Worm (Caenorhabditis elegans) whole organism, L1 larva: ENCODE results near the gene srd-36.

Experiments
- C16A3.4 ChIP-seq: fragments of 150-350 bp; optimal IDR thresholded peaks from 2 replicates; lab custom pipeline; 2014; ENCODE audit warnings: missing biosample characterization, missing genetic modification characterization
- aha-1 ChIP-seq: fragments of 150-350 bp; optimal IDR thresholded peaks from 2 replicates; lab custom pipeline; 2014; ENCODE audit warnings: missing biosample characterization, missing genetic modification characterization
- alr-1 ChIP-seq: fragments of 200-800 bp; sonication (Bioruptor generic); optimal IDR thresholded peaks from 2 replicates; lab custom pipeline; 2018; ENCODE audit warnings: borderline replicate concordance, mild to moderate bottlenecking, missing genetic modification characterization, missing compliant biosample characterization
- blmp-1 ChIP-seq: fragments of 150-350 bp; optimal IDR thresholded peaks from 2 replicates; lab custom pipeline; 2014; ENCODE audit warnings: missing biosample characterization, missing genetic modification characterization
- ceh-8 ChIP-seq: fragments of 200-800 bp; sonication (Bioruptor generic); optimal IDR thresholded peaks from 2 replicates; lab custom pipeline; 2018; ENCODE audit warnings: mild to moderate bottlenecking, missing genetic modification characterization, moderate library complexity, missing compliant biosample characterization
- ceh-82 ChIP-seq, 3 experiments: fragments of 150-350 bp in 1 of 3; sonication (generic microtip) in 2 of 3; optimal IDR thresholded peaks; 2 replicates each; lab custom pipeline; 2014 to 2017; ENCODE audit warnings: missing biosample characterization in 3 of 3, missing genetic modification characterization in 3 of 3
- ceh-88 ChIP-seq: fragments of 200-800 bp; sonication (Bioruptor generic); IDR thresholded peaks from 2 replicates; pipeline ENCODE4 v1.3.6; 2022; ENCODE audit warnings: missing genetic modification characterization, missing compliant biosample characterization
- ces-1 ChIP-seq: fragments of 150-350 bp; optimal IDR thresholded peaks from 2 replicates; lab custom pipeline; 2014; ENCODE audit warnings: missing biosample characterization, missing genetic modification reagents, missing genetic modification characterization
- dsc-1 ChIP-seq: sonication (generic microtip); optimal IDR thresholded peaks from 2 replicates; lab custom pipeline; 2016; ENCODE audit warnings: mild to moderate bottlenecking, missing genetic modification characterization, missing compliant biosample characterization
- efl-1 ChIP-seq, 4 experiments: fragments of 150-350 bp; optimal IDR thresholded peaks in 3 of 4; peaks in 1 of 4; 1 replicate in 1 of 4; 2 replicates in 3 of 4; lab custom pipeline; 2014; ENCODE audit warnings: missing biosample characterization in 2 of 4, missing genetic modification characterization in 2 of 4, missing genetic modification reagents in 2 of 4
- egl-13 ChIP-seq: sonication (generic microtip); optimal IDR thresholded peaks from 2 replicates; lab custom pipeline; 2016; ENCODE audit warnings: missing genotype, missing genetic modification reagents, missing genetic modification characterization, missing compliant biosample characterization
- elt-2 ChIP-seq: sonication (generic microtip); optimal IDR thresholded peaks from 2 replicates; lab custom pipeline; 2016; ENCODE audit warnings: missing genetic modification characterization, mild to moderate bottlenecking, inconsistent platforms, missing compliant biosample characterization, missing genetic modification reagents
- elt-3 ChIP-seq, 6 experiments: fragments of 150-350 bp in 1 of 6; sonication (generic microtip); optimal IDR thresholded peaks; 2 replicates each; lab custom pipeline; 2017 to 2018; ENCODE audit warnings: missing biosample characterization in 6 of 6, missing genetic modification characterization in 6 of 6, inconsistent platforms in 1 of 6
- fkh-8 ChIP-seq: sonication (generic microtip); optimal IDR thresholded peaks from 2 replicates; lab custom pipeline; 2016; ENCODE audit warnings: mild to moderate bottlenecking, missing genetic modification characterization, missing compliant biosample characterization
- grh-1 ChIP-seq: fragments of 200-800 bp; sonication (Bioruptor generic); IDR thresholded peaks from 2 replicates; pipeline ENCODE4 v1.3.6; 2022; ENCODE audit warnings: missing genetic modification reagents, missing genetic modification characterization, missing compliant biosample characterization
- hlh-17 ChIP-seq: fragments of 200-800 bp; sonication (Bioruptor generic); optimal IDR thresholded peaks from 2 replicates; lab custom pipeline; 2018; ENCODE audit warnings: missing genetic modification characterization, mild to moderate bottlenecking, missing compliant biosample characterization, moderate library complexity, borderline replicate concordance
- hlh-4 ChIP-seq: sonication (generic microtip); optimal IDR thresholded peaks from 2 replicates; lab custom pipeline; 2016; ENCODE audit warnings: mild to moderate bottlenecking, missing genetic modification characterization, missing compliant biosample characterization
- hpl-2 ChIP-seq: fragments of 150-350 bp; optimal IDR thresholded peaks from 2 replicates; lab custom pipeline; 2014; ENCODE audit warnings: missing biosample characterization, missing genetic modification reagents, missing genetic modification characterization
- irx-1 ChIP-seq: sonication (generic microtip); optimal IDR thresholded peaks from 2 replicates; lab custom pipeline; 2016; ENCODE audit warnings: missing genetic modification characterization, missing compliant biosample characterization
- lin-13 ChIP-seq: fragments of 150-350 bp; optimal IDR thresholded peaks from 2 replicates; lab custom pipeline; 2014; ENCODE audit warnings: missing biosample characterization, missing genetic modification reagents, missing genetic modification characterization
- lin-14 ChIP-seq: fragments of 200-800 bp; sonication (Bioruptor generic); optimal IDR thresholded peaks from 2 replicates; lab custom pipeline; 2018; ENCODE audit warnings: mild to moderate bottlenecking, missing genetic modification characterization, moderate library complexity, missing compliant biosample characterization
- lin-15B ChIP-seq: fragments of 150-350 bp; sonication (generic microtip); optimal IDR thresholded peaks from 3 replicates; lab custom pipeline; 2014; ENCODE audit warnings: missing biosample characterization, missing genetic modification characterization
- lir-3 ChIP-seq: sonication (generic microtip); optimal IDR thresholded peaks from 2 replicates; lab custom pipeline; 2016; ENCODE audit warnings: mild to moderate bottlenecking, missing genetic modification characterization, moderate library complexity, missing compliant biosample characterization; ENCODE audit not compliant: poor library complexity
- lsy-2 ChIP-seq, 2 experiments: fragments of 150-350 bp; optimal IDR thresholded peaks; 2 replicates each; lab custom pipeline; 2014; ENCODE audit warnings: missing biosample characterization in 2 of 2, missing genetic modification characterization in 2 of 2
- mab-9 ChIP-seq: fragments of 200-800 bp; sonication (Bioruptor generic); IDR thresholded peaks from 2 replicates; pipeline ENCODE4 v1.3.6; 2022; ENCODE audit warnings: missing genetic modification reagents, missing genetic modification characterization, missing compliant biosample characterization
- mep-1 ChIP-seq: fragments of 150-350 bp; optimal IDR thresholded peaks from 2 replicates; lab custom pipeline; 2014; ENCODE audit warnings: missing biosample characterization, missing genetic modification characterization
- nhr-12 ChIP-seq: sonication (generic microtip); optimal IDR thresholded peaks from 2 replicates; lab custom pipeline; 2017; ENCODE audit warnings: missing biosample characterization, missing genetic modification characterization
- nhr-20 ChIP-seq: sonication (generic microtip); optimal IDR thresholded peaks from 2 replicates; lab custom pipeline; 2016; ENCODE audit warnings: mild to moderate bottlenecking, missing genetic modification characterization, missing compliant biosample characterization
- nhr-28 ChIP-seq: fragments of 150-350 bp; optimal IDR thresholded peaks from 2 replicates; lab custom pipeline; 2014; ENCODE audit warnings: missing biosample characterization, missing genetic modification characterization
- nhr-71 ChIP-seq: sonication (generic microtip); optimal IDR thresholded peaks from 2 replicates; lab custom pipeline; 2016; ENCODE audit warnings: mild to moderate bottlenecking, missing genetic modification characterization, moderate library complexity, missing compliant biosample characterization
- nhr-85 ChIP-seq: sonication (generic microtip); peaks from one replicate; lab custom pipeline; 2016; ENCODE audit warnings: missing genetic modification characterization, inconsistent platforms, missing compliant biosample characterization
- nhr-90 ChIP-seq: sonication (generic microtip); optimal IDR thresholded peaks from 2 replicates; lab custom pipeline; 2016; ENCODE audit warnings: mild to moderate bottlenecking, missing genetic modification characterization, missing compliant biosample characterization; ENCODE audit not compliant: poor library complexity
- pag-3 ChIP-seq: sonication (generic microtip); optimal IDR thresholded peaks from 2 replicates; lab custom pipeline; 2017; ENCODE audit warnings: missing genetic modification characterization, mild to moderate bottlenecking, missing compliant biosample characterization, antibody characterized with exemption, borderline replicate concordance; ENCODE audit not compliant: insufficient read depth
- pqm-1 ChIP-seq: sonication (generic microtip); optimal IDR thresholded peaks from 3 replicates; lab custom pipeline; 2017; ENCODE audit warnings: missing biosample characterization, missing genetic modification characterization
- snpc-4 ChIP-seq: fragments of 150-350 bp; optimal IDR thresholded peaks from 2 replicates; lab custom pipeline; 2014; ENCODE audit warnings: missing biosample characterization, missing genetic modification characterization
- snu-23 ChIP-seq: sonication (generic microtip); optimal IDR thresholded peaks from 2 replicates; lab custom pipeline; 2016; ENCODE audit warnings: missing genetic modification characterization, missing compliant biosample characterization
- sox-4 ChIP-seq: sonication (generic microtip); optimal IDR thresholded peaks from 2 replicates; lab custom pipeline; 2016; ENCODE audit warnings: missing genetic modification characterization, missing compliant biosample characterization
- swsn-7 ChIP-seq: sonication (generic microtip); optimal IDR thresholded peaks from 2 replicates; lab custom pipeline; 2016; ENCODE audit warnings: missing genetic modification characterization, missing compliant biosample characterization
- tlp-1 ChIP-seq: fragments of 150-350 bp; optimal IDR thresholded peaks from 2 replicates; lab custom pipeline; 2014; ENCODE audit warnings: missing biosample characterization, missing genetic modification characterization
- unc-130 ChIP-seq: fragments of 150-350 bp; optimal IDR thresholded peaks from 2 replicates; lab custom pipeline; 2017; ENCODE audit warnings: missing biosample characterization, missing genetic modification characterization, inconsistent platforms
- unc-30 ChIP-seq: sonication (generic microtip); optimal IDR thresholded peaks from 2 replicates; lab custom pipeline; 2017; ENCODE audit warnings: missing biosample characterization, missing genetic modification characterization
- vab-15 ChIP-seq: sonication (generic microtip); optimal IDR thresholded peaks from 2 replicates; lab custom pipeline; 2017; ENCODE audit warnings: missing genotype, mild to moderate bottlenecking, missing genetic modification characterization, missing compliant biosample characterization
- zag-1 ChIP-seq: fragments of 150-350 bp; optimal IDR thresholded peaks from 2 replicates; lab custom pipeline; 2014; ENCODE audit warnings: missing biosample characterization, missing genetic modification characterization
- zip-4 ChIP-seq: fragments of 200-800 bp; sonication (Bioruptor generic); optimal IDR thresholded peaks from 2 replicates; lab custom pipeline; 2018; ENCODE audit warnings: mild to moderate bottlenecking, missing genetic modification characterization, moderate library complexity, missing compliant biosample characterization

The srd-36 gene

DNA sequence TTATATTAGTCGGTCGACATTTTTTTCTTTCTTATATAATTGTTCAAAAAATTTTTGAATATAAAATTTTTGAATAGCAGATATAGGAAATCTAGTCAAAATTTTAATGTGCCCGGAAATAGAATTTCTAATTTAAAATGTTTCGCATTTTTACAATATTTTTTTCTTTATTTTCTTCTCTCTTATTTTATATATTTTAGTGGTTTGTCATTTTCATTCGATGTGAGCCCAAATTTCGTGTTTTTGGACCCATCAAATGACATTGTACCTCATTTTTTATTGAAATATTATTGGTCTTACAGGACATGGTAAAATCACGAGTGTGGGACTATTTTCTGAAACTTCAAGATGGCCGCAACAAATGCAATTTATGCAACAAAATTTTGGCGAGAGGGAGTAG, 32.4 kb downstream of the srd-36 start, which contains the start of gene K09A11.1:
Gene K09A11.1, plus strand, starts transcription at position 301 of the 400 bp plus-strand sequence.
- TF ChIP-seq dsc-1: no peak
- TF ChIP-seq sox-4: no peak
- TF ChIP-seq mab-9 (GFP tag; lab: Robert Waterston, UW): no peak
- TF ChIP-seq elt-2 (tag; lab: Kevin White, UChicago): no peak
- no peak for TF ChIP-seq lsy-2 (tag; optimal IDR thresholded peaks at IDR 0.05; lab: Kevin White, UChicago)
- no peak for TF ChIP-seq nhr-90 (tag; lab: Kevin White, UChicago)
- no peak for TF ChIP-seq lin-15B
- TF ChIP-seq lin-13 (GFP tag; lab: Kevin White, UChicago): no peak
- TF ChIP-seq lir-3: no peak
- TF ChIP-seq tlp-1 (tag; lab: Kevin White, UChicago): no peak
- TF ChIP-seq C16A3.4: no peak
- TF ChIP-seq alr-1 (tag; lab: Kevin White, UChicago): no peak
- TF ChIP-seq unc-30: no peak
- no peak for TF ChIP-seq irx-1 (tag; lab: Kevin White, UChicago)
- TF ChIP-seq nhr-20: no peak
- TF ChIP-seq unc-130 (tag; lab: Kevin White, UChicago): no peak

- TF ChIP-seq elt-2 (tag; lab: Kevin White, UChicago) (peak; percentile 0), snpc-4 (tag; lab: Kevin White, UChicago) (peak; percentile 11), nhr-71 (tag; lab: Kevin White, UChicago) (peak; percentile 8)
Measured at ce11 chrX:13261037-13261592, 33.5 kb downstream of the srd-36 start.

- TF ChIP-seq hlh-17 (no peak), blmp-1 (no peak), efl-1 (optimal IDR thresholded peaks at IDR 0.05; lab: Kevin White, UChicago) (no peak), efl-1 (GFP tag; optimal IDR thresholded peaks at IDR 0.05 in 1 of 2; lab: Kevin White, UChicago) (peak in 1 of 2 experiments; percentile 41), elt-2 (tag; lab: Kevin White, UChicago) (peak; percentile 82), ceh-8 (GFP tag; lab: Kevin White, UChicago) (no peak), zag-1 (tag; lab: Kevin White, UChicago) (no peak), ces-1 (no peak), snpc-4 (tag; lab: Kevin White, UChicago) (no peak), nhr-85 (tag; lab: Kevin White, UChicago) (no peak), hlh-4 (tag; lab: Kevin White, UChicago) (no peak), tlp-1 (tag; lab: Kevin White, UChicago) (peak; percentile 77), pag-3 (tag; lab: Kevin White, UChicago) (no peak), snu-23 (GFP tag; lab: Kevin White, UChicago) (no peak), grh-1 (GFP tag; lab: Robert Waterston, UW) (no peak), fkh-8 (tag; lab: Kevin White, UChicago) (no peak)
Measured at ce11 chrX:13257577-13257976, 37.0 kb downstream of the srd-36 start, which contains the start of gene K08H2.10. Gene K08H2.10 (plus strand): TSS chrX:13257806.

DNA sequence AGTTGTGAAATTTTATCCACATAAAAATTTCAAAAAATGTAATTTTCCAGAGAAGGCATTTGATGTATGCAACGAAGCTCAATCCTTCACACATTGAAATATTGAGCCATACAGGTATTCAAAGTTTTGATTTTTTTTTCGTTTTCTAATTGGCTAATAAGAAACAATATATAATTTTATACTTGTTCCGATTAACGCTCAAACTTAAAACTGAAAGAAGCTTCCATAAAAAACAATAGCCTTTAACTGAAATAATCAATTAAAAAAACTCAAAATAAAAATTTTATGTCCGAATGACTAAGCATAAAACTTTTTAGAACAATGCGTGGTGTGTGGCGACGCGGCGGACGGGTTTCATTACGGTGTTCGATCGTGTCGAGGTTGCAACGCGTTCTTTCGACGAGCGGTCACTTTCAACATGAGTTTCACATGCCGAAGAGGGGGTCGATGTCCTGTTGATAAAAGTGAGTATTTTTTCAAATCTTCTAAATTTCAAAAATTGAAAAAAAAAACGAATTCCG, 42.6 kb downstream of the srd-36 start, which contains the start of gene nhr-32:
Gene nhr-32, plus strand, starts transcription at position 51 of the 521 bp plus-strand sequence.
- TF ChIP-seq hpl-2 (GFP tag; lab: Kevin White, UChicago) (no peak), egl-13 (tag; lab: Kevin White, UChicago) (no peak), zip-4 (no peak), mep-1 (no peak), aha-1 (tag; lab: Kevin White, UChicago) (no peak), pqm-1 (tag; lab: Kevin White, UChicago) (no peak), alr-1 (tag; lab: Kevin White, UChicago) (no peak), blmp-1 (no peak), lin-14 (GFP tag; lab: Kevin White, UChicago) (no peak), ceh-88 (GFP tag; lab: Robert Waterston, UW) (no peak), swsn-7 (tag; lab: Kevin White, UChicago) (no peak), hlh-17 (no peak), ceh-82 (tag; optimal IDR thresholded peaks at IDR 0.05; lab: Kevin White, UChicago) (no peak), unc-130 (tag; lab: Kevin White, UChicago) (no peak), nhr-12 (no peak), elt-3 (tag; optimal IDR thresholded peaks at IDR 0.05; lab: Kevin White, UChicago) (no peak), lin-13 (GFP tag; lab: Kevin White, UChicago) (no peak), nhr-28 (tag; lab: Kevin White, UChicago) (no peak), vab-15 (tag; lab: Kevin White, UChicago) (no peak), efl-1 (optimal IDR thresholded peaks at IDR 0.05; lab: Kevin White, UChicago) (no peak), efl-1 (GFP tag; optimal IDR thresholded peaks at IDR 0.05 in 1 of 2; lab: Kevin White, UChicago) (no peak)
